Worm (Caenorhabditis elegans): ENCODE results near the gene W07G4.7.
A peak's percentile ranks its signal among the peaks of the same experiment; 100 is the strongest.

DNA sequence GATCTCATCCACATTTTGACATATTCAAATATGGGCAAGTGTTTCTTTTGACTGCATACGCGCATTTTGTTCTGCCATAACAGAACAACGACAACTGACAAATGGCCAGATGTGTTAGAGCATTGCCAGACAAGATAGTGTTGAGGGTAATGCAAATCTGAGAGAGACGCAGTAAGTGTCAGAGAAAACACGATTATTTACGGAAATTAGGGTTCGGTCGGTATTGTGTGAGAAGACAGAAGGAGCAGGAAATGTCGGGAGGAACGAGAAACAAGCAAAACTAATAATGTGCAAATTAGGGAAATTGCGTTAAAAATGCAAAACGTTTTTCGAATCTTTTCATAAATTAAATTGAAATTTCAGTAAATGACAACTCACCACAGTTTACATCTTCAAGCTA is 10.0 kb downstream of the W07G4.7 start:
- no peak for TF ChIP-seq ztf-4 (tag; optimal IDR thresholded peaks at IDR 0.05)
- no peak for TF ChIP-seq lsy-2 (tag; optimal IDR thresholded peaks at IDR 0.05)
- TF ChIP-seq ceh-8 (GFP tag; optimal IDR thresholded peaks at IDR 0.05) = no peak
- TF ChIP-seq lin-39 (tag; optimal IDR thresholded peaks at IDR 0.05) = no peak
- no peak for TF ChIP-seq elt-2 (tag; optimal IDR thresholded peaks at IDR 0.05)
- TF ChIP-seq C16A3.4 (tag; optimal IDR thresholded peaks at IDR 0.05) = no peak
- TF ChIP-seq aha-1 (tag; optimal IDR thresholded peaks at IDR 0.05) = no peak
- no peak for TF ChIP-seq tbx-2 (tag; optimal IDR thresholded peaks at IDR 0.05)
- peak; percentile 33 for TF ChIP-seq lin-14 (GFP tag; optimal IDR thresholded peaks at IDR 0.05)
- no peak for TF ChIP-seq zag-1 (tag; optimal IDR thresholded peaks at IDR 0.05)
- no peak for TF ChIP-seq mdl-1 (tag; optimal IDR thresholded peaks at IDR 0.05)
